Worm (Caenorhabditis elegans): ENCODE results near the gene epn-1.

DNA sequence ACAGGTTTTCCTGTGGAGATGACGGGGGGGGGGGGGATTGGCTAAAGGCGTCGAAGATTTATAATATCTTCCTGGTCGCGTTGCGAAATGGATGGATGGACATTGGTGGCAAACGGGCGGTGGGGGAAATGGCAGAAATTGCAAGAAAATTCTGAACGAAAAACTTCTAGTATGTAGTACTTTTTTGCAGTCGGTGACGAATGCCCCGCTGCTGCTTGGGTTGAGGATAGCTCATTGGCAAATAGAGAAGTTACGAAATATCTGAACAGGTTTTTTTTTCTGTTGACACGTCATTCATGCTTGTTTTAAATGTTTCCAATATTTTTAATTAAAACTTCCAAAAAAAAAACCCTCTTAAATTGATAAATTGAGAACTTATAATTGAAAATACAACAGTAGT, 1.2 kb upstream of the epn-1 start:
- TF ChIP-seq ztf-11 (tag; optimal IDR thresholded peaks at IDR 0.05), result no peak
- TF ChIP-seq nhr-77 (tag; optimal IDR thresholded peaks at IDR 0.05), result no peak
- no peak for TF ChIP-seq elt-3 (tag; optimal IDR thresholded peaks at IDR 0.05)
- no peak for TF ChIP-seq ztf-4 (tag; optimal IDR thresholded peaks at IDR 0.05)
- peak; percentile 18 for TF ChIP-seq ama-1 (optimal IDR thresholded peaks at IDR 0.05)
- TF ChIP-seq ceh-28 (tag; optimal IDR thresholded peaks at IDR 0.05), result no peak
- TF ChIP-seq ceh-16 (tag; optimal IDR thresholded peaks at IDR 0.05), result no peak

Measured in whole organism, L3 larva.